Fruit fly (Drosophila melanogaster) whole organism, embryonic: ENCODE data around the gene sac.
A peak's percentile ranks its signal among the peaks of the same experiment; 100 is the strongest.

Experiments used
- Aef1 ChIP-seq: fragments of 200-800 bp; sonication (Bioruptor generic); IDR thresholded peaks from 3 replicates; pipeline ENCODE4 v1.3.6; 2022; ENCODE audit warnings: missing biosample characterization, missing genetic modification characterization
- Antp ChIP-seq: fragments of 200-800 bp; sonication (Bioruptor generic); optimal IDR thresholded peaks from 3 replicates; lab custom pipeline; 2016; ENCODE audit warnings: missing biosample characterization, missing genetic modification characterization
- Asciz ChIP-seq: fragments of 200-800 bp; sonication (Bioruptor generic); optimal IDR thresholded peaks from 2 replicates; lab custom pipeline; 2017; ENCODE audit warnings: missing biosample characterization, mild to moderate bottlenecking, missing genetic modification characterization, missing genetic modification reagents
- Awh ChIP-seq: fragments of 200-800 bp; sonication (Bioruptor generic); IDR thresholded peaks from 2 replicates; pipeline ENCODE4, ENCODE4 v1.3.6; 2022; ENCODE audit warnings: missing biosample characterization, missing genetic modification characterization
- B-H1 ChIP-seq: fragments of 200-800 bp; sonication (Bioruptor generic); IDR thresholded peaks from 3 replicates; pipeline ENCODE4 v1.3.6; 2022; ENCODE audit warnings: missing biosample characterization, missing genetic modification characterization
- CG10366 ChIP-seq: fragments of 200-800 bp; sonication (Bioruptor generic); IDR thresholded peaks from 2 replicates; pipeline ENCODE4 v1.3.6; 2022; ENCODE audit warnings: missing biosample characterization, missing genetic modification characterization
- CG12104 ChIP-seq: fragments of 200-800 bp; sonication (Bioruptor generic); optimal IDR thresholded peaks from 3 replicates; lab custom pipeline; 2016; ENCODE audit warnings: missing biosample characterization, missing genetic modification characterization
- CG13287 ChIP-seq: fragments of 200-800 bp; sonication (Bioruptor generic); IDR thresholded peaks from 2 replicates; pipeline ENCODE4 v1.3.6; 2022; ENCODE audit warnings: missing biosample characterization, missing genetic modification characterization; ENCODE audit not compliant: partially characterized antibody
- CG14050 ChIP-seq: fragments of 200-800 bp; sonication (Bioruptor generic); IDR thresholded peaks from 3 replicates; pipeline ENCODE4 v1.3.6; 2022; ENCODE audit warnings: missing biosample characterization, missing genetic modification characterization
- CG14667 ChIP-seq: fragments of 200-800 bp; sonication (Bioruptor generic); IDR thresholded peaks from 2 replicates; pipeline ENCODE4 v1.3.6; 2022; ENCODE audit warnings: missing biosample characterization, missing genetic modification characterization
- CG14860 ChIP-seq: fragments of 200-800 bp; sonication (Bioruptor generic); IDR thresholded peaks from 3 replicates; pipeline ENCODE4 v1.3.6; 2022; ENCODE audit warnings: missing biosample characterization, missing genetic modification characterization; ENCODE audit not compliant: partially characterized antibody
- CG17385 ChIP-seq: fragments of 200-800 bp; sonication (Bioruptor generic); optimal IDR thresholded peaks from 3 replicates; lab custom pipeline; 2018; ENCODE audit warnings: missing biosample characterization, mild to moderate bottlenecking, missing genetic modification characterization
- CG30403 ChIP-seq: fragments of 200-800 bp; sonication (Bioruptor generic); optimal IDR thresholded peaks from 3 replicates; lab custom pipeline; 2016; ENCODE audit warnings: missing biosample characterization, missing genetic modification characterization
- CG3065 ChIP-seq: fragments of 200-800 bp; sonication (Bioruptor generic); optimal IDR thresholded peaks from 2 replicates; lab custom pipeline; 2016; ENCODE audit warnings: missing biosample characterization, missing genetic modification characterization
- CG4282 ChIP-seq: fragments of 200-800 bp; sonication (Bioruptor generic); optimal IDR thresholded peaks from 2 replicates; lab custom pipeline; 2016; ENCODE audit warnings: missing biosample characterization, missing genetic modification characterization
- CG5245 ChIP-seq: fragments of 200-800 bp; sonication (Bioruptor generic); optimal IDR thresholded peaks from 3 replicates; lab custom pipeline; 2016; ENCODE audit warnings: missing biosample characterization, missing genetic modification characterization
- CG6689 ChIP-seq: fragments of 200-800 bp; sonication (Bioruptor generic); IDR thresholded peaks from 2 replicates; pipeline ENCODE4 v1.3.6; 2022; ENCODE audit warnings: missing biosample characterization, missing genetic modification characterization
- CG7987 ChIP-seq: fragments of 200-800 bp; sonication (Bioruptor generic); optimal IDR thresholded peaks from 2 replicates; lab custom pipeline; 2018; ENCODE audit warnings: missing biosample characterization, mild to moderate bottlenecking, missing genetic modification characterization, moderate library complexity
- CTCF ChIP-seq: fragments of 200-800 bp; sonication (Bioruptor generic); optimal IDR thresholded peaks from 2 replicates; lab custom pipeline; 2017; ENCODE audit warnings: missing biosample characterization, mild to moderate bottlenecking, missing genetic modification characterization, moderate library complexity
- D19A ChIP-seq: fragments of 200-800 bp; optimal IDR thresholded peaks from 3 replicates; lab custom pipeline; 2019; ENCODE audit warnings: missing biosample characterization, mild to moderate bottlenecking, missing genetic modification characterization, moderate library complexity
- Gug ChIP-seq: fragments of 200-800 bp; sonication (Bioruptor generic); IDR thresholded peaks from 4 replicates; pipeline ENCODE4 v1.3.6; 2022; ENCODE audit warnings: missing biosample characterization, missing genetic modification characterization
- HLH4C ChIP-seq: fragments of 200-800 bp; sonication (Bioruptor generic); IDR thresholded peaks from 3 replicates; pipeline ENCODE4 v1.3.6; 2022; ENCODE audit warnings: missing biosample characterization, missing genetic modification characterization; ENCODE audit not compliant: partially characterized antibody
- HLH54F ChIP-seq: fragments of 200-800 bp; sonication (Bioruptor generic); optimal IDR thresholded peaks from 3 replicates; lab custom pipeline; 2016; ENCODE audit warnings: missing biosample characterization, missing genetic modification characterization
- Hmr ChIP-seq: fragments of 200-800 bp; sonication (Bioruptor generic); optimal IDR thresholded peaks from 3 replicates; lab custom pipeline; 2017; ENCODE audit warnings: mild to moderate bottlenecking, missing biosample characterization, missing genetic modification reagents, missing genetic modification characterization
- Kr ChIP-seq: fragments of 200-800 bp; sonication (Bioruptor generic); optimal IDR thresholded peaks from 2 replicates; lab custom pipeline; 2017; ENCODE audit warnings: missing biosample characterization, mild to moderate bottlenecking, missing genetic modification characterization
- Lhr ChIP-seq: fragments of 200-800 bp; sonication (Bioruptor generic); optimal IDR thresholded peaks from 3 replicates; lab custom pipeline; 2017; ENCODE audit warnings: mild to moderate bottlenecking, missing biosample characterization, missing genetic modification reagents, missing genetic modification characterization
- Lim3 ChIP-seq: fragments of 200-800 bp; sonication (Bioruptor generic); IDR thresholded peaks from 2 replicates; pipeline ENCODE4 v1.3.6; 2022; ENCODE audit warnings: missing biosample characterization, missing genetic modification characterization
- Mes4 ChIP-seq: fragments of 200-800 bp; sonication (Bioruptor generic); optimal IDR thresholded peaks from 2 replicates; lab custom pipeline; 2016; ENCODE audit warnings: missing biosample characterization, missing genetic modification characterization
- Optix ChIP-seq: fragments of 200-800 bp; sonication (Bioruptor generic); IDR thresholded peaks from 3 replicates; pipeline ENCODE4 v1.3.6; 2022; ENCODE audit warnings: missing biosample characterization, missing genetic modification characterization
- Scr ChIP-seq: fragments of 200-800 bp; sonication (Bioruptor generic); IDR thresholded peaks from 2 replicates; pipeline ENCODE4 v1.3.6; 2022; ENCODE audit warnings: missing biosample characterization, missing genetic modification characterization; ENCODE audit not compliant: partially characterized antibody
- YL-1 ChIP-seq: fragments of 200-800 bp; sonication (Bioruptor generic); optimal IDR thresholded peaks from 3 replicates; lab custom pipeline; 2017; ENCODE audit warnings: missing biosample characterization, mild to moderate bottlenecking, missing genetic modification characterization
- ac ChIP-seq: fragments of 200-800 bp; sonication (Bioruptor generic); optimal IDR thresholded peaks from 3 replicates; lab custom pipeline; 2017; ENCODE audit warnings: missing biosample characterization, mild to moderate bottlenecking, missing genetic modification characterization
- caup ChIP-seq: fragments of 200-800 bp; sonication (Bioruptor generic); optimal IDR thresholded peaks from 3 replicates; lab custom pipeline; 2017; ENCODE audit warnings: missing biosample characterization, mild to moderate bottlenecking, missing genetic modification characterization, moderate library complexity; ENCODE audit not compliant: severe bottlenecking
- crc ChIP-seq: fragments of 200-800 bp; sonication (Bioruptor generic); optimal IDR thresholded peaks from 2 replicates; lab custom pipeline; 2016; ENCODE audit warnings: missing biosample characterization, missing genetic modification characterization
- da ChIP-seq: fragments of 200-800 bp; sonication (Bioruptor generic); optimal IDR thresholded peaks from 2 replicates; lab custom pipeline; 2016; ENCODE audit warnings: missing biosample characterization, missing genetic modification characterization
- fd102C ChIP-seq: fragments of 200-800 bp; sonication (Bioruptor generic); optimal IDR thresholded peaks from 2 replicates; lab custom pipeline; 2018; ENCODE audit warnings: missing biosample characterization, mild to moderate bottlenecking, missing genetic modification characterization, moderate library complexity
- fru ChIP-seq: fragments of >200 bp; optimal IDR thresholded peaks from 2 replicates; lab custom pipeline; 2017
- kah ChIP-seq: fragments of 200-800 bp; sonication (Bioruptor generic); optimal IDR thresholded peaks from 2 replicates; lab custom pipeline; 2018; ENCODE audit warnings: missing biosample characterization, mild to moderate bottlenecking, missing genetic modification characterization
- lab ChIP-seq: fragments of 200-800 bp; sonication (Bioruptor generic); optimal IDR thresholded peaks from 3 replicates; lab custom pipeline; 2017; ENCODE audit warnings: missing biosample characterization, missing genetic modification characterization, mild to moderate bottlenecking, moderate library complexity, missing genetic modification reagents
- oc ChIP-seq: fragments of 200-800 bp; sonication (Bioruptor generic); optimal IDR thresholded peaks from 2 replicates; lab custom pipeline; 2018; ENCODE audit warnings: missing biosample characterization, mild to moderate bottlenecking, missing genetic modification characterization, moderate library complexity
- pita ChIP-seq: fragments of 200-800 bp; sonication (Bioruptor generic); optimal IDR thresholded peaks from 2 replicates; lab custom pipeline; 2017; ENCODE audit warnings: missing biosample characterization, mild to moderate bottlenecking, missing genetic modification characterization
- sens ChIP-seq: fragments of 200-800 bp; sonication (Bioruptor generic); peaks from one replicate; lab custom pipeline; 2016; ENCODE audit warnings: missing biosample characterization, missing genetic modification characterization
- slbo ChIP-seq: fragments of 200-800 bp; sonication (Bioruptor generic); IDR thresholded peaks from 2 replicates; pipeline ENCODE4 v1.3.6; 2022; ENCODE audit warnings: missing biosample characterization, missing genetic modification characterization
- sna ChIP-seq: fragments of 200-800 bp; sonication (Bioruptor generic); IDR thresholded peaks from 2 replicates; pipeline ENCODE4 v1.3.6; 2022; ENCODE audit warnings: missing biosample characterization, missing genetic modification characterization; ENCODE audit not compliant: partially characterized antibody
- sob ChIP-seq: fragments of 200-800 bp; sonication (Bioruptor generic); IDR thresholded peaks from 2 replicates; pipeline ENCODE4 v1.3.6; 2022; ENCODE audit warnings: missing biosample characterization, missing genetic modification characterization
- tgo ChIP-seq: fragments of 200-800 bp; sonication (Bioruptor generic); IDR thresholded peaks from 3 replicates; pipeline ENCODE4 v1.3.6; 2022; ENCODE audit warnings: missing biosample characterization, missing genetic modification characterization
- tio ChIP-seq: fragments of 200-800 bp; sonication (Bioruptor generic); optimal IDR thresholded peaks from 2 replicates; lab custom pipeline; 2017; ENCODE audit warnings: missing biosample characterization, missing genetic modification characterization, inconsistent platforms
- tna ChIP-seq: fragments of 200-800 bp; sonication (Bioruptor generic); IDR thresholded peaks from 2 replicates; pipeline ENCODE4 v1.3.6; 2022; ENCODE audit warnings: missing biosample characterization, missing genetic modification characterization; ENCODE audit not compliant: partially characterized antibody
- zfh2 ChIP-seq: fragments of 200-800 bp; sonication (Bioruptor generic); optimal IDR thresholded peaks from 2 replicates; lab custom pipeline; 2016; ENCODE audit warnings: missing biosample characterization, missing genetic modification characterization

sac gene

dm6 chr3R:4478220-4479037 lies 2.2 kb upstream of the sac start (continued):
- TF ChIP-seq CG10366 (peak; percentile 88), CTCF (GFP tag; lab: Kevin White, UChicago) (peak; percentile 8), CG14050 (GFP tag; lab: Robert Waterston, UW) (peak; percentile 84), Lhr (GFP tag; lab: Kevin White, UChicago) (peak; percentile 53), Aef1 (GFP tag; lab: Robert Waterston, UW) (peak; percentile 75), da (GFP tag; lab: Kevin White, UChicago) (peak; percentile 9), fd102C (no peak), fru (no peak), Optix (GFP tag; lab: Robert Waterston, UW) (peak; percentile 79), CG5245 (GFP tag; lab: Kevin White, UChicago) (peak; percentile 86), CG14667 (GFP tag; lab: Robert Waterston, UW) (no peak), Scr (GFP tag; lab: Robert Waterston, UW) (peak; percentile 35; the same call in 1 of the 2 replicates), Mes4 (peak; percentile 74), sob (GFP tag; lab: Robert Waterston, UW) (peak; percentile 89), crc (GFP tag; lab: Kevin White, UChicago) (peak; percentile 58), kah (GFP tag; lab: Kevin White, UChicago) (peak; percentile 75), Antp (GFP tag; lab: Kevin White, UChicago) (peak; percentile 85), CG7987 (GFP tag; lab: Kevin White, UChicago) (peak; percentile 57), tna (GFP tag; lab: Robert Waterston, UW) (peak; percentile 50), CG13287 (GFP tag; lab: Robert Waterston, UW) (peak; percentile 24; the same call in 1 of the 2 replicates), lab (GFP tag; lab: Kevin White, UChicago) (peak; percentile 94), Hmr (GFP tag; lab: Kevin White, UChicago) (peak; percentile 89), Awh (GFP tag; lab: Robert Waterston, UW) (peak; percentile 92), tio (GFP tag; lab: Kevin White, UChicago) (peak; percentile 82), CG6689 (peak; percentile 81), D19A (tag; lab: Kevin White, UChicago) (peak; percentile 78), CG17385 (GFP tag; lab: Kevin White, UChicago) (peak; percentile 85), sna (GFP tag; lab: Robert Waterston, UW) (0 out of 2 replicates have a peak, but pooled peaks have one; percentile 37), HLH4C (GFP tag; lab: Robert Waterston, UW) (0 out of 3 replicates have a peak, but pooled peaks have one; percentile 43), oc (peak; percentile 81), tgo (GFP tag; lab: Robert Waterston, UW) (peak; percentile 88), CG4282 (GFP tag; lab: Kevin White, UChicago) (peak; percentile 76), B-H1 (GFP tag; lab: Robert Waterston, UW) (peak; percentile 84; the same call in 2 of the 3 replicates), CG3065 (GFP tag; lab: Kevin White, UChicago) (peak; percentile 99), HLH54F (GFP tag; lab: Kevin White, UChicago) (peak; percentile 86), slbo (GFP tag; lab: Robert Waterston, UW) (peak; percentile 95), pita (GFP tag; lab: Kevin White, UChicago) (no peak), Lim3 (GFP tag; lab: Robert Waterston, UW) (0 out of 2 replicates have a peak, but pooled peaks have one; percentile 12), zfh2 (peak; percentile 87), CG12104 (GFP tag; lab: Kevin White, UChicago) (peak; percentile 46), Gug (GFP tag; lab: Robert Waterston, UW) (peak; percentile 89), CG30403 (GFP tag; lab: Kevin White, UChicago) (peak; percentile 91), Kr (GFP tag; lab: Kevin White, UChicago) (no peak), caup (GFP tag; lab: Kevin White, UChicago) (peak; percentile 90), YL-1 (peak; percentile 37), ac (peak; percentile 13), sens (peak; percentile 98), CG14860 (GFP tag; lab: Robert Waterston, UW) (no peak), Asciz (peak; percentile 86)
